Worm (Caenorhabditis elegans) whole organism, late embryonic: ENCODE data around the gene K12G11.6.

ENCODE experiments used
- C38D4.7 ChIP-seq: fragments of 200-800 bp; sonication (Bioruptor generic); optimal IDR thresholded peaks from 2 replicates; lab custom pipeline; 2018; ENCODE audit warnings: mild to moderate bottlenecking, missing genetic modification characterization, moderate library complexity, missing compliant biosample characterization
- K02D7.2 ChIP-seq: sonication (generic microtip); optimal IDR thresholded peaks from 2 replicates; lab custom pipeline; 2017; ENCODE audit warnings: mild to moderate bottlenecking, missing genetic modification characterization, missing compliant biosample characterization
- ahr-1 ChIP-seq: sonication (generic microtip); optimal IDR thresholded peaks from 2 replicates; lab custom pipeline; 2016; ENCODE audit warnings: missing genetic modification characterization, missing compliant biosample characterization
- ama-1 ChIP-seq: fragments of 150-350 bp; optimal IDR thresholded peaks from 2 replicates; lab custom pipeline; 2014
- ceh-14 ChIP-seq: sonication (generic microtip); optimal IDR thresholded peaks from 2 replicates; lab custom pipeline; 2016; ENCODE audit warnings: missing genotype, missing genetic modification characterization, missing compliant biosample characterization
- ceh-30 ChIP-seq: fragments of 150-350 bp; optimal IDR thresholded peaks from 2 replicates; lab custom pipeline; 2014; ENCODE audit warnings: missing biosample characterization, missing genetic modification characterization
- ceh-31 ChIP-seq: sonication (generic microtip); optimal IDR thresholded peaks from 2 replicates; lab custom pipeline; 2016; ENCODE audit warnings: missing genetic modification characterization, missing compliant biosample characterization
- ceh-48 ChIP-seq: sonication (generic microtip); optimal IDR thresholded peaks from 2 replicates; lab custom pipeline; 2016; ENCODE audit warnings: missing genetic modification characterization, inconsistent platforms, missing compliant biosample characterization
- ceh-6 ChIP-seq: fragments of 200-800 bp; sonication (Bioruptor generic); optimal IDR thresholded peaks from 2 replicates; lab custom pipeline; 2018; ENCODE audit warnings: mild to moderate bottlenecking, missing genetic modification characterization, missing compliant biosample characterization
- ceh-9 ChIP-seq: sonication (generic microtip); optimal IDR thresholded peaks from 2 replicates; lab custom pipeline; 2016; ENCODE audit warnings: mild to moderate bottlenecking, missing genetic modification characterization, inconsistent platforms, missing compliant biosample characterization
- che-1 ChIP-seq: sonication (generic microtip); optimal IDR thresholded peaks from 2 replicates; lab custom pipeline; 2016; ENCODE audit warnings: mild to moderate bottlenecking, missing genetic modification characterization, missing compliant biosample characterization
- dmd-4 ChIP-seq: sonication (generic microtip); optimal IDR thresholded peaks from 2 replicates; lab custom pipeline; 2016; ENCODE audit warnings: borderline replicate concordance, missing genetic modification characterization, missing compliant biosample characterization
- elt-4 ChIP-seq: sonication (generic microtip); optimal IDR thresholded peaks from 2 replicates; lab custom pipeline; 2016; ENCODE audit warnings: missing genetic modification characterization, missing compliant biosample characterization
- eyg-1 ChIP-seq: sonication (generic microtip); optimal IDR thresholded peaks from 2 replicates; lab custom pipeline; 2016; ENCODE audit warnings: missing genotype, missing genetic modification characterization, missing compliant biosample characterization
- fkh-6 ChIP-seq: sonication (generic microtip); optimal IDR thresholded peaks from 2 replicates; lab custom pipeline; 2016; ENCODE audit warnings: missing genetic modification characterization, missing compliant biosample characterization
- hlh-15 ChIP-seq: sonication (generic microtip); optimal IDR thresholded peaks from 2 replicates; lab custom pipeline; 2016; ENCODE audit warnings: missing genetic modification characterization, missing compliant biosample characterization
- hlh-6 ChIP-seq: sonication (generic microtip); optimal IDR thresholded peaks from 2 replicates; lab custom pipeline; 2016; ENCODE audit warnings: missing genotype, missing genetic modification characterization, missing compliant biosample characterization
- lin-11 ChIP-seq: fragments of 200-800 bp; sonication (Bioruptor generic); optimal IDR thresholded peaks from 2 replicates; lab custom pipeline; 2018; ENCODE audit warnings: mild to moderate bottlenecking, missing genetic modification characterization, missing compliant biosample characterization
- nfya-1 ChIP-seq: sonication (generic microtip); optimal IDR thresholded peaks from 2 replicates; lab custom pipeline; 2017; ENCODE audit warnings: missing genetic modification characterization, mild to moderate bottlenecking, missing compliant biosample characterization, antibody characterized with exemption, moderate library complexity
- nhr-11 ChIP-seq: fragments of 150-350 bp; optimal IDR thresholded peaks from 2 replicates; lab custom pipeline; 2014; ENCODE audit warnings: missing biosample characterization, missing genetic modification characterization
- nhr-232 ChIP-seq: sonication (generic microtip); optimal IDR thresholded peaks from 2 replicates; lab custom pipeline; 2016; ENCODE audit warnings: missing genetic modification characterization, missing compliant biosample characterization
- npax-4 ChIP-seq: sonication (generic microtip); optimal IDR thresholded peaks from 2 replicates; lab custom pipeline; 2016; ENCODE audit warnings: missing genetic modification characterization, missing compliant biosample characterization
- odd-2 ChIP-seq: sonication (generic microtip); optimal IDR thresholded peaks from 2 replicates; lab custom pipeline; 2017; ENCODE audit warnings: antibody characterized with exemption, mild to moderate bottlenecking, missing genetic modification characterization, missing compliant biosample characterization
- pag-3 ChIP-seq: sonication (generic microtip); optimal IDR thresholded peaks from 2 replicates; lab custom pipeline; 2016; ENCODE audit warnings: missing compliant biosample characterization, missing genetic modification characterization, borderline replicate concordance
- pat-9 ChIP-seq: fragments of 200-800 bp; sonication (Bioruptor generic); optimal IDR thresholded peaks from 2 replicates; lab custom pipeline; 2018; ENCODE audit warnings: mild to moderate bottlenecking, missing genetic modification characterization, moderate library complexity, missing compliant biosample characterization
- pha-4 ChIP-seq: fragments of 150-350 bp; optimal IDR thresholded peaks from 2 replicates; lab custom pipeline; 2018; ENCODE audit warnings: missing biosample characterization, missing genetic modification reagents, missing genetic modification characterization
- pros-1 ChIP-seq: fragments of 150-350 bp; optimal IDR thresholded peaks from 2 replicates; lab custom pipeline; 2014; ENCODE audit warnings: missing biosample characterization, missing genetic modification reagents, missing genetic modification characterization
- ref-2 ChIP-seq: sonication (generic microtip); optimal IDR thresholded peaks from 2 replicates; lab custom pipeline; 2016; ENCODE audit warnings: missing genetic modification characterization, missing compliant biosample characterization
- rnt-1 ChIP-seq: sonication (generic microtip); optimal IDR thresholded peaks from 2 replicates; lab custom pipeline; 2016; ENCODE audit warnings: missing genetic modification characterization, missing compliant biosample characterization
- syd-9 ChIP-seq: sonication (generic microtip); optimal IDR thresholded peaks from 2 replicates; lab custom pipeline; 2016; ENCODE audit warnings: mild to moderate bottlenecking, missing genetic modification characterization, moderate library complexity, missing compliant biosample characterization
- tbx-2 ChIP-seq: sonication (generic microtip); optimal IDR thresholded peaks from 2 replicates; lab custom pipeline; 2016; ENCODE audit warnings: missing genetic modification characterization, missing compliant biosample characterization
- tbx-7 ChIP-seq: sonication (generic microtip); optimal IDR thresholded peaks from 2 replicates; lab custom pipeline; 2016; ENCODE audit warnings: missing genotype, missing genetic modification characterization, missing compliant biosample characterization
- unc-3 ChIP-seq, 2 experiments: fragments of 200-800 bp in 1 of 2; sonication (Bioruptor generic) in 1 of 2; sonication (generic microtip) in 1 of 2; conservative IDR thresholded peaks in 1 of 2; optimal IDR thresholded peaks in 1 of 2; 2 replicates each; pipeline versions ENCODE4 v1.3.6 to Lab custom; 2016 to 2022; ENCODE audit warnings: missing compliant biosample characterization in 2 of 2, missing genetic modification characterization in 2 of 2, missing genetic modification reagents in 1 of 2
- unc-55 ChIP-seq: sonication (generic microtip); optimal IDR thresholded peaks from 2 replicates; lab custom pipeline; 2017; ENCODE audit warnings: missing biosample characterization, missing genetic modification reagents, missing genetic modification characterization
- unc-86 ChIP-seq: sonication (generic microtip); optimal IDR thresholded peaks from 2 replicates; lab custom pipeline; 2016; ENCODE audit warnings: missing genetic modification characterization, missing compliant biosample characterization
- ztf-16 ChIP-seq: sonication (generic microtip); optimal IDR thresholded peaks from 2 replicates; lab custom pipeline; 2017; ENCODE audit warnings: missing genetic modification characterization, missing compliant biosample characterization

The K12G11.6 gene

DNA sequence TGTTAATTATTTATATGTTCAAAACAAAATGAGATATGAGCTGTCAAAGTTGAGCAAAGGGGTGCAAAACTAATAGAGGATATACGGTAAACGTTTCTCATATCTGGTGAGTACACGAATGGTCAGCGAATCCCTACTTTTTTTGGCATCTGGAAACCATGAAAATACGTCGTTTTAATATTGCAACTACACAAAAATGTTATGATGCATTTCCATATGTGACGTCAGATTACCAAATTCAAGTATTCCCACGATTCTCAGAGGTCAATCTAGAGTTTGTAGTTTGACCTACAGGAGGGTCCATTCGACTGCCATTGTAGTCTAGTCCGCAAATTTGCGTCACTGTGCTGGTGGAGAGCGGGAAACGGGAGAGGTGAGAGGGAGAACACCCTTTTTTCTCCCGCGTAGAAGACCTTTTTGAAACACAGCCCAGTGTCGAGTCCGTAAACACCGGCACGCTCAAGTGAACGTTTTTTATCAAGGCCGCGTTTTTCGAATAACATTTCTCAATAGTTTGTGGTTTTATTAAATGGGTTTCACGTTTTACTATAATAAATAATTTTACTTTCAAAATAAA, 2.3 kb downstream of the K12G11.6 start:
- TF ChIP-seq ceh-9 (tag; lab: Kevin White, UChicago) (no peak), syd-9 (tag; lab: Kevin White, UChicago) (no peak), tbx-2 (tag; lab: Kevin White, UChicago) (peak; percentile 39), ceh-48 (tag; lab: Kevin White, UChicago) (no peak), K02D7.2 (tag; lab: Kevin White, UChicago) (no peak), pag-3 (no peak), ceh-31 (tag; lab: Kevin White, UChicago) (peak; percentile 6), elt-4 (tag; lab: Kevin White, UChicago) (no peak), odd-2 (tag; lab: Kevin White, UChicago) (no peak)
- TF ChIP-seq, all 69 proteins: peak for 2

DNA sequence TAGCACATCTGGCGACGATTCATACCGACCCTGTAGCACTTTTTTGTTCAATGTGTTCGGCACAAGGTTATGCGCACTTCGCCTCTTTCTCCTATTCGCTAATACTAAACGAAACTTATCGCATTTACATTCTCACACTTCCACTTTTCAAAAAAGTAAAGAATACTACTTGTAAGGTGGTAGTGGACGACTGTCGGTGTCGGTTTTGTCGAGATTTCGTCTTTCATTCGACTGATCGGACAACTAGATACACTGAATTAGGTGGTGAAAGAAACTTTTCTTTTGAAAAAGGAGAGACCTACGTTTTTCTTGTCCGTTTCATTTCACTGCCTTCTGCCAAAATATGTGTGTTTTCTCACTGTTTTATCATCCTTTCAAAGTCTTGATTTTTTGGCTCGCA, 3.5 kb downstream of the K12G11.6 start:
- TF ChIP-seq tbx-7 (tag; lab: Kevin White, UChicago) (no peak), tbx-2 (tag; lab: Kevin White, UChicago) (no peak), C38D4.7 (no peak), ama-1 (lab: Kevin White, UChicago) (no peak), pag-3 (no peak)

DNA sequence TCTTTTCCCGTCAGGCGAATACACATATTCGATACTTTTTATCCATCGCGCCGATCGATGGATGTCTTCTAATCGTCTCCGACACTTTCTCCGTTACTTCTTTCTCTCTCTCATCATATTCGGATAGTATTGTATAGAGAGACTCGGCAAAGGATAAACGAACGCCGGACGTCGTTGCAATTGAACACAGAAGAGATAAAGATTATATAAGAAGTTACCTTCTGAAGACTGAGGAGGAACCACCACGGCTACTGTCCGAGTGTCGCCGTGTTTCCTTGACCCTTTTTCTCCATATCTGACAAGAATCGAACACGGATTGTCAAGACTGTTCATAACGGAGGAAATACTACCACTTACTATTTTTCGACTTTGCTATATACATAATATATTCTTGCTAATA, 5.0 kb downstream of the K12G11.6 start, which contains the start of gene sma-1:
Gene sma-1 (plus strand): TSS at position 301 of the 400 bp plus-strand sequence.
- TF ChIP-seq unc-55 (GFP tag; lab: Kevin White, UChicago) = peak; percentile 5
- no peak for TF ChIP-seq dmd-4 (tag; lab: Kevin White, UChicago)
- no peak for TF ChIP-seq che-1

ce11 chrV:11900127-11900526, 6.0 kb downstream of the K12G11.6 start:
- no peak for TF ChIP-seq hlh-6 (tag; lab: Kevin White, UChicago)
- no peak for TF ChIP-seq eyg-1
- TF ChIP-seq hlh-15 (tag; lab: Kevin White, UChicago) = no peak
- TF ChIP-seq pros-1 (tag; lab: Kevin White, UChicago) = no peak
- TF ChIP-seq pha-4 (tag; lab: Kevin White, UChicago) = no peak
- TF ChIP-seq ceh-30 (tag; lab: Kevin White, UChicago) = no peak
- TF ChIP-seq, all 69 proteins: peak for 0

DNA sequence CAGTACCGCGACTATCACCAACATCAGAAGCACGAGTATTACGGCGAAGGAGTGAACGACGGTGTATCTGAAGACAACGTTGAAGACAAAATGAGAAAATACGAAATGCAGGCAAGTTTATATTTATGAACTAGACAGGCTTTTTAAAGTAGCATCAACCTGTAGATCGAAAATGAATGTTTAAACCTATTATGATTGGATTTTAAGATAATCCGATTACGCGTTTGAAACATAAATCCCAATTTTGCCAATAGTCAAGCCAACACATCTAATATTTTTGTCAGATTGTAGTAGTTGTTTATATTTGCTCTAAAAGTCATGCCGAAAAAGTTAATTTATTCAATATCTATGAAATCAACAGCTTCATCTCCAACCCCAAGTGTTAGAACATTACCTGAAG, 7.1 kb downstream of the K12G11.6 start:
- TF ChIP-seq nfya-1 (tag; lab: Kevin White, UChicago) (no peak), unc-86 (no peak)

DNA sequence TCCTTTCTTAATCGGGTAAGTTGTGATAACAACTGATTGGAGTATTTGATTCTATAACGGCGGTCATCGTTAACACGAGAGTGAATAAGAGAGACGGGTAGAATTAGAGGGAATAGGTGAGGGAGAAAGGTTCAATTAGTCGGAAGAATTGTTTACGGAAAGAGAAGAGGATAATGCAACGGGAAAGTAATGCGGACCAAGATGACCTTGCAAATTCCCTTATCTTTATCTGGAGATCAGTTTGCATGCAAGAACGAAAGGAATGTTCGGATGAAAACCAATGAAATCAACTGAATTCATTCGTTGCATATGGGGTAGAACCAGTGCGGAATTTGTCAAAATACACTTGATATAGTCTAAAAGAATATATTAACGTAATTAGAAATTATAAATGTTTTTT, 8.0 kb downstream of the K12G11.6 start:
- TF ChIP-seq ceh-6 (GFP tag; lab: Kevin White, UChicago) (no peak), pros-1 (tag; lab: Kevin White, UChicago) (no peak), ref-2 (tag; lab: Kevin White, UChicago) (no peak), npax-4 (tag; lab: Kevin White, UChicago) (no peak), eyg-1 (no peak), unc-3 (GFP tag; conservative IDR thresholded peaks at IDR 0.05; lab: Robert Waterston, UW) (no peak), unc-3 (tag; optimal IDR thresholded peaks at IDR 0.05; lab: Kevin White, UChicago) (no peak), fkh-6 (no peak), rnt-1 (tag; lab: Kevin White, UChicago) (no peak), ztf-16 (tag; lab: Kevin White, UChicago) (no peak), ama-1 (lab: Kevin White, UChicago) (no peak), nhr-11 (no peak), pat-9 (no peak), ahr-1 (no peak), lin-11 (tag; lab: Kevin White, UChicago) (no peak), hlh-6 (tag; lab: Kevin White, UChicago) (no peak), nhr-232 (no peak), ceh-14 (tag; lab: Kevin White, UChicago) (no peak)
